Fruit fly (Drosophila melanogaster) whole organism, embryonic: ENCODE data around the gene CG17996.
A peak's percentile ranks its signal among the peaks of the same experiment; 100 is the strongest.

Experiments
- Blimp-1 ChIP-seq: fragments of 200-800 bp; sonication (Bioruptor generic); optimal IDR thresholded peaks from 3 replicates; lab custom pipeline; 2018; ENCODE audit warnings: missing biosample characterization, missing genetic modification characterization, mild to moderate bottlenecking, moderate library complexity, missing genetic modification reagents
- CG11085 ChIP-seq: fragments of 200-800 bp; sonication (Bioruptor generic); IDR thresholded peaks from 2 replicates; pipeline ENCODE4 v1.3.6; 2022; ENCODE audit warnings: missing biosample characterization, missing genetic modification characterization
- CG11398 ChIP-seq: fragments of 200-800 bp; sonication (Bioruptor generic); optimal IDR thresholded peaks from 2 replicates; lab custom pipeline; 2016; ENCODE audit warnings: missing biosample characterization, missing genetic modification characterization
- CG11456 ChIP-seq: fragments of 200-800 bp; sonication (Bioruptor generic); IDR thresholded peaks from 3 replicates; pipeline ENCODE4 v1.3.6; 2022; ENCODE audit warnings: missing biosample characterization, missing genetic modification characterization
- CG11695 ChIP-seq: fragments of 200-800 bp; sonication (Bioruptor generic); IDR thresholded peaks from 3 replicates; pipeline ENCODE4 v1.3.6; 2022; ENCODE audit warnings: missing biosample characterization, missing genetic modification characterization
- CG12104 ChIP-seq: fragments of 200-800 bp; sonication (Bioruptor generic); optimal IDR thresholded peaks from 3 replicates; lab custom pipeline; 2016; ENCODE audit warnings: missing biosample characterization, missing genetic modification characterization
- CG13287 ChIP-seq: fragments of 200-800 bp; sonication (Bioruptor generic); IDR thresholded peaks from 2 replicates; pipeline ENCODE4 v1.3.6; 2022; ENCODE audit warnings: missing biosample characterization, missing genetic modification characterization; ENCODE audit not compliant: partially characterized antibody
- CG15514 ChIP-seq: fragments of 200-800 bp; sonication (Bioruptor generic); optimal IDR thresholded peaks from 3 replicates; lab custom pipeline; 2017; ENCODE audit warnings: missing biosample characterization, missing genetic modification characterization, mild to moderate bottlenecking, moderate library complexity, missing genetic modification reagents
- CG1647 ChIP-seq: fragments of 200-800 bp; sonication (Bioruptor generic); optimal IDR thresholded peaks from 3 replicates; lab custom pipeline; 2016; ENCODE audit warnings: missing biosample characterization, missing genetic modification characterization
- CG17359 ChIP-seq: fragments of 200-800 bp; sonication (Bioruptor generic); optimal IDR thresholded peaks from 3 replicates; lab custom pipeline; 2018; ENCODE audit warnings: missing biosample characterization, mild to moderate bottlenecking, missing genetic modification characterization, moderate library complexity
- CG17361 ChIP-seq: fragments of 200-800 bp; sonication (Bioruptor generic); IDR thresholded peaks from 3 replicates; pipeline ENCODE4 v1.3.6; 2022; ENCODE audit warnings: missing biosample characterization, missing genetic modification characterization
- CG17568 ChIP-seq: fragments of 200-800 bp; sonication (Bioruptor generic); optimal IDR thresholded peaks from 2 replicates; lab custom pipeline; 2018; ENCODE audit warnings: missing biosample characterization, mild to moderate bottlenecking, missing genetic modification characterization, moderate library complexity
- CG18011 ChIP-seq: fragments of 200-800 bp; sonication (Bioruptor generic); optimal IDR thresholded peaks from 2 replicates; lab custom pipeline; 2017; ENCODE audit warnings: missing biosample characterization, missing genetic modification characterization, mild to moderate bottlenecking, moderate library complexity, missing genotype
- CG18599 ChIP-seq: fragments of 200-800 bp; sonication (Bioruptor generic); optimal IDR thresholded peaks from 3 replicates; lab custom pipeline; 2017; ENCODE audit warnings: missing biosample characterization, missing genetic modification characterization, mild to moderate bottlenecking, moderate library complexity, missing genetic modification reagents
- CG2202 ChIP-seq: fragments of 200-800 bp; sonication (Bioruptor generic); optimal IDR thresholded peaks from 2 replicates; lab custom pipeline; 2018; ENCODE audit warnings: missing biosample characterization, mild to moderate bottlenecking, missing genetic modification characterization
- CG31365 ChIP-seq: fragments of 200-800 bp; sonication (Bioruptor generic); optimal IDR thresholded peaks from 2 replicates; lab custom pipeline; 2018; ENCODE audit warnings: missing biosample characterization, mild to moderate bottlenecking, missing genetic modification characterization
- CG3407 ChIP-seq: fragments of 200-800 bp; sonication (Bioruptor generic); optimal IDR thresholded peaks from 2 replicates; lab custom pipeline; 2018; ENCODE audit warnings: missing biosample characterization, mild to moderate bottlenecking, missing genetic modification characterization
- CG3995 ChIP-seq: fragments of 200-800 bp; sonication (Bioruptor generic); optimal IDR thresholded peaks from 3 replicates; lab custom pipeline; 2016; ENCODE audit warnings: missing biosample characterization, missing genetic modification characterization
- CG4707 ChIP-seq: fragments of 200-800 bp; sonication (Bioruptor generic); optimal IDR thresholded peaks from 2 replicates; lab custom pipeline; 2018; ENCODE audit warnings: missing biosample characterization, mild to moderate bottlenecking, missing genetic modification characterization, moderate library complexity
- CG5245 ChIP-seq: fragments of 200-800 bp; sonication (Bioruptor generic); optimal IDR thresholded peaks from 3 replicates; lab custom pipeline; 2016; ENCODE audit warnings: missing biosample characterization, missing genetic modification characterization
- CG6272 ChIP-seq: fragments of 200-800 bp; sonication (Bioruptor generic); IDR thresholded peaks from 2 replicates; pipeline ENCODE4 v1.3.6; 2022; ENCODE audit warnings: missing biosample characterization, missing genetic modification characterization
- CG7839 ChIP-seq: fragments of 200-800 bp; sonication (Bioruptor generic); optimal IDR thresholded peaks from 3 replicates; lab custom pipeline; 2018; ENCODE audit warnings: missing biosample characterization, mild to moderate bottlenecking, missing genetic modification characterization, moderate library complexity
- CG8281 ChIP-seq: fragments of 200-800 bp; sonication (Bioruptor generic); optimal IDR thresholded peaks from 2 replicates; lab custom pipeline; 2018; ENCODE audit warnings: missing biosample characterization, mild to moderate bottlenecking, missing genetic modification characterization, moderate library complexity
- CG9817 ChIP-seq: fragments of 200-800 bp; sonication (Bioruptor generic); optimal IDR thresholded peaks from 2 replicates; lab custom pipeline; 2018; ENCODE audit warnings: missing biosample characterization, mild to moderate bottlenecking, missing genetic modification characterization, moderate library complexity
- Camta ChIP-seq: fragments of 200-800 bp; sonication (Bioruptor generic); optimal IDR thresholded peaks from 2 replicates; lab custom pipeline; 2016; ENCODE audit warnings: missing biosample characterization, missing genetic modification characterization
- CoRest ChIP-seq: fragments of 200-800 bp; sonication (Bioruptor generic); optimal IDR thresholded peaks from 3 replicates; lab custom pipeline; 2018; ENCODE audit warnings: missing biosample characterization, mild to moderate bottlenecking, missing genetic modification characterization, moderate library complexity
- CrebB ChIP-seq: fragments of 200-800 bp; sonication (Bioruptor generic); optimal IDR thresholded peaks from 3 replicates; lab custom pipeline; 2018; ENCODE audit warnings: missing biosample characterization, mild to moderate bottlenecking, missing genetic modification characterization
- Doc2 ChIP-seq: fragments of 200-800 bp; sonication (Bioruptor generic); IDR thresholded peaks from 2 replicates; pipeline ENCODE4 v1.3.6; 2022; ENCODE audit warnings: missing biosample characterization, missing genetic modification characterization
- E2f1 ChIP-seq: fragments of 200-800 bp; sonication (Bioruptor generic); IDR thresholded peaks from 2 replicates; pipeline ENCODE4 v1.3.6; 2022; ENCODE audit warnings: missing biosample characterization, missing genetic modification characterization
- Fer3 ChIP-seq: fragments of 200-800 bp; sonication (Bioruptor generic); optimal IDR thresholded peaks from 2 replicates; lab custom pipeline; 2018; ENCODE audit warnings: missing biosample characterization, mild to moderate bottlenecking, missing genetic modification characterization, moderate library complexity
- Hand ChIP-seq: fragments of 200-800 bp; sonication (Bioruptor generic); optimal IDR thresholded peaks from 2 replicates; lab custom pipeline; 2017; ENCODE audit warnings: mild to moderate bottlenecking, missing biosample characterization, missing genetic modification reagents, missing genetic modification characterization
- Oli ChIP-seq: fragments of 200-800 bp; sonication (Bioruptor generic); optimal IDR thresholded peaks from 2 replicates; lab custom pipeline; 2018; ENCODE audit warnings: missing biosample characterization, mild to moderate bottlenecking, missing genetic modification characterization, moderate library complexity
- Pdp1 ChIP-seq, 2 experiments: fragments of 200-800 bp; sonication (Bioruptor generic); optimal IDR thresholded peaks; 3 replicates each; lab custom pipeline; 2016; ENCODE audit warnings: missing biosample characterization in 2 of 2, missing genetic modification characterization in 2 of 2, mild to moderate bottlenecking in 1 of 2, moderate library complexity in 1 of 2
- Rx ChIP-seq: fragments of 200-800 bp; sonication (Bioruptor generic); IDR thresholded peaks from 2 replicates; pipeline ENCODE4 v1.3.6; 2022; ENCODE audit warnings: missing biosample characterization, missing genetic modification characterization
- Tbp ChIP-seq: fragments of >200 bp; optimal IDR thresholded peaks from 2 replicates; lab custom pipeline; 2018; ENCODE audit warnings: missing biosample characterization, missing genetic modification characterization
- abd-A ChIP-seq: fragments of 200-800 bp; sonication (Bioruptor generic); optimal IDR thresholded peaks from 3 replicates; lab custom pipeline; 2019; ENCODE audit warnings: missing biosample characterization, mild to moderate bottlenecking, missing genetic modification characterization, moderate library complexity
- ase ChIP-seq: fragments of 200-800 bp; sonication (Bioruptor generic); IDR thresholded peaks from 3 replicates; pipeline ENCODE4 v1.3.6; 2022; ENCODE audit warnings: missing biosample characterization, missing genetic modification characterization
- bab2 ChIP-seq: fragments of 200-800 bp; sonication (Bioruptor generic); optimal IDR thresholded peaks from 2 replicates; lab custom pipeline; 2016; ENCODE audit warnings: missing biosample characterization, missing genetic modification characterization
- bsh ChIP-seq, 2 experiments: fragments of 200-800 bp; sonication (Bioruptor generic); optimal IDR thresholded peaks; 2 replicates each; lab custom pipeline; 2017 to 2018; ENCODE audit warnings: mild to moderate bottlenecking in 2 of 2, missing biosample characterization in 2 of 2, missing genetic modification characterization in 2 of 2, moderate library complexity in 1 of 2
- emc ChIP-seq: fragments of 200-800 bp; sonication (Bioruptor generic); optimal IDR thresholded peaks from 2 replicates; lab custom pipeline; 2016; ENCODE audit warnings: missing biosample characterization, missing genetic modification characterization
- grau ChIP-seq: fragments of 200-800 bp; optimal IDR thresholded peaks from 3 replicates; lab custom pipeline; 2019; ENCODE audit warnings: missing biosample characterization, mild to moderate bottlenecking, missing genetic modification characterization, moderate library complexity
- gsb-n ChIP-seq: fragments of 200-800 bp; sonication (Bioruptor generic); optimal IDR thresholded peaks from 3 replicates; lab custom pipeline; 2018; ENCODE audit warnings: missing biosample characterization, mild to moderate bottlenecking, missing genetic modification characterization
- hkb ChIP-seq, 2 experiments: fragments of 200-800 bp in 1 of 2; fragments of >200 bp in 1 of 2; sonication (Bioruptor generic) in 1 of 2; IDR thresholded peaks in 1 of 2; optimal IDR thresholded peaks in 1 of 2; 2 replicates each; pipeline versions ENCODE4 v1.3.6 to Lab custom; 2017 to 2022; ENCODE audit warnings: missing biosample characterization in 1 of 2, missing genetic modification characterization in 1 of 2
- mirr ChIP-seq: fragments of 200-800 bp; sonication (Bioruptor generic); optimal IDR thresholded peaks from 3 replicates; lab custom pipeline; 2018; ENCODE audit warnings: missing biosample characterization, mild to moderate bottlenecking, missing genetic modification characterization
- run ChIP-seq: fragments of 200-800 bp; sonication (Bioruptor generic); optimal IDR thresholded peaks from 3 replicates; lab custom pipeline; 2018; ENCODE audit warnings: missing biosample characterization, mild to moderate bottlenecking, missing genetic modification characterization
- salm ChIP-seq: fragments of 200-800 bp; sonication (Bioruptor generic); optimal IDR thresholded peaks from 2 replicates; lab custom pipeline; 2018; ENCODE audit warnings: missing biosample characterization, mild to moderate bottlenecking, missing genetic modification characterization
- tll ChIP-seq, 2 experiments: fragments of 200-800 bp in 1 of 2; fragments of >200 bp in 1 of 2; sonication (Bioruptor generic) in 1 of 2; optimal IDR thresholded peaks; 2 replicates each; lab custom pipeline; 2017 to 2019; ENCODE audit warnings: missing biosample characterization in 2 of 2, missing genetic modification characterization in 2 of 2, mild to moderate bottlenecking in 1 of 2, moderate library complexity in 1 of 2
- trh ChIP-seq: fragments of 200-800 bp; sonication (Bioruptor generic); optimal IDR thresholded peaks from 2 replicates; lab custom pipeline; 2016; ENCODE audit warnings: missing biosample characterization, missing genetic modification characterization
- ttk ChIP-seq: fragments of 200-800 bp; sonication (Bioruptor generic); IDR thresholded peaks from 2 replicates; pipeline ENCODE4 v2.1.2; 2022; ENCODE audit warnings: missing biosample characterization, missing genetic modification characterization

The CG17996 gene

dm6 chr2L:16709693-16710092 lies 21.1 kb downstream of the CG17996 start (continued):
- TF ChIP-seq Camta (GFP tag; lab: Kevin White, UChicago): no peak
- peak; percentile 9 for TF ChIP-seq trh (GFP tag; lab: Kevin White, UChicago)
- TF ChIP-seq CG1647 (GFP tag; lab: Kevin White, UChicago): peak; percentile 1
- TF ChIP-seq CG17359: no peak
- no peak for TF ChIP-seq CG11085 (GFP tag; lab: Robert Waterston, UW)
- no peak for TF ChIP-seq CG11398
- no peak for TF ChIP-seq CG15514
- TF ChIP-seq CG13287: no peak
- no peak for TF ChIP-seq emc (GFP tag; lab: Kevin White, UChicago)
- no peak for TF ChIP-seq CG2202
- TF ChIP-seq Tbp (GFP tag; lab: Kevin White, UChicago): no peak
- no peak for TF ChIP-seq Doc2 (GFP tag; lab: Robert Waterston, UW)
- TF ChIP-seq CG17361: no peak
- TF ChIP-seq CG4707 (GFP tag; lab: Kevin White, UChicago): peak; percentile 48
- no peak for TF ChIP-seq Fer3
- no peak for TF ChIP-seq CG8281 (tag; lab: Kevin White, UChicago)
- TF ChIP-seq mirr (GFP tag; lab: Kevin White, UChicago): no peak
- peak; percentile 61; the same call in 2 of the 3 replicates for TF ChIP-seq CG11456
- peak; percentile 85 for TF ChIP-seq CG7839
- TF ChIP-seq CoRest (tag; lab: Kevin White, UChicago): peak; percentile 73
- TF ChIP-seq CG6272 (GFP tag; lab: Robert Waterston, UW): no peak
- TF ChIP-seq ttk (GFP tag; lab: Robert Waterston, UW): peak; percentile 83
- peak; percentile 66 for TF ChIP-seq CG9817 (tag; lab: Kevin White, UChicago)
- peak; percentile 58 for TF ChIP-seq CG12104
- peak; percentile 79 for TF ChIP-seq grau
- TF ChIP-seq Pdp1 (GFP tag; optimal IDR thresholded peaks at IDR 0.05; lab: Kevin White, UChicago): peak in 1 of 2 experiments; percentile 7
- TF ChIP-seq CG18599: no peak
- TF ChIP-seq CG11695 (GFP tag; lab: Robert Waterston, UW): peak; percentile 53; the same call in 2 of the 3 replicates
- TF ChIP-seq Oli (tag; lab: Kevin White, UChicago): peak; percentile 79
- no peak for TF ChIP-seq hkb (optimal IDR thresholded peaks at IDR 0.05; lab: Kevin White, UChicago)
- TF ChIP-seq hkb (GFP tag; IDR thresholded peaks at IDR 0.05; lab: Robert Waterston, UW): peak; percentile 88
- TF ChIP-seq CG31365: no peak
- TF ChIP-seq gsb-n (tag; lab: Kevin White, UChicago): peak; percentile 62
- no peak for TF ChIP-seq ase (GFP tag; lab: Robert Waterston, UW)
- peak; percentile 0 for TF ChIP-seq CrebB (tag; lab: Kevin White, UChicago)
- no peak for TF ChIP-seq CG3995 (GFP tag; lab: Kevin White, UChicago)
- TF ChIP-seq run (tag; lab: Kevin White, UChicago): peak; percentile 3
- TF ChIP-seq bab2 (GFP tag; lab: Kevin White, UChicago): peak; percentile 41
- no peak for TF ChIP-seq CG18011
- peak in 1 of 2 experiments; percentile 88 for TF ChIP-seq bsh (GFP tag; optimal IDR thresholded peaks at IDR 0.05; lab: Kevin White, UChicago)
- TF ChIP-seq CG3407 (GFP tag; lab: Kevin White, UChicago): peak; percentile 68
- no peak for TF ChIP-seq Blimp-1 (GFP tag; lab: Kevin White, UChicago)
- TF ChIP-seq abd-A (tag; lab: Kevin White, UChicago): no peak
- TF ChIP-seq CG17568 (GFP tag; lab: Kevin White, UChicago): peak; percentile 62
- no peak for TF ChIP-seq Rx (GFP tag; lab: Robert Waterston, UW)
- TF ChIP-seq salm (tag; lab: Kevin White, UChicago): peak; percentile 32
- TF ChIP-seq CG5245 (GFP tag; lab: Kevin White, UChicago): peak; percentile 21
- no peak for TF ChIP-seq tll (GFP tag; optimal IDR thresholded peaks at IDR 0.05; lab: Kevin White, UChicago)
- no peak for TF ChIP-seq E2f1
- no peak for TF ChIP-seq Hand
